Fruit fly (Drosophila melanogaster): Measurements from ENCODE around the gene Coa7.

DNA sequence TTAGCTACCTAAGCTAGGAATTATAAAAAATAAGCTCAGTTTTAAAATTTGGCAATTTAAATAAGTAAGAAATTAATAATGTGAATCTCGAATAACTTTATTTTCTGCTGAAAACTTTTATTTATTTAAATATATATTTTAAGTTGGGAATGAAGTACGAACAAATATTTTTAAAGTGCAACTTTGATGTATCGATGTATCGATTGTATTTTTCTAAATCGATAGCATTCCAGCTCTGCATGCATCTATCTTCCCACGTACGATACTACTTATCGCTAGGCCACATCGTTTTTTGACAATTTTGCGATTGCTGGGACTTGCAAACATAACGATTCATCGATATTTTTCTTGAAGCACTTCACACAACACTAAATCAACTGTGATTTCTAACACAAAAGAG is 5.9 kb upstream of the Coa7 start:
- TF ChIP-seq CG8478 (optimal IDR thresholded peaks at IDR 0.05), result no peak
- no peak for TF ChIP-seq CTCF (optimal IDR thresholded peaks at IDR 0.05)
